Fruit fly (Drosophila melanogaster) whole organism: ENCODE data around the gene Hsp27.

Experiments used
- CG8478 ChIP-seq: fragments of >200 bp; optimal IDR thresholded peaks from 2 replicates; lab custom pipeline; 2018; ENCODE audit warnings: inconsistent platforms
- EcR ChIP-seq, 2 experiments: fragments of >200 bp; optimal IDR thresholded peaks; 2 replicates each; lab custom pipeline; 2017; ENCODE audit warnings: missing biosample characterization in 2 of 2, missing genetic modification characterization in 2 of 2, missing genetic modification reagents in 2 of 2
- pan ChIP-seq: fragments of >200 bp; optimal IDR thresholded peaks from 2 replicates; lab custom pipeline; 2017

DNA sequence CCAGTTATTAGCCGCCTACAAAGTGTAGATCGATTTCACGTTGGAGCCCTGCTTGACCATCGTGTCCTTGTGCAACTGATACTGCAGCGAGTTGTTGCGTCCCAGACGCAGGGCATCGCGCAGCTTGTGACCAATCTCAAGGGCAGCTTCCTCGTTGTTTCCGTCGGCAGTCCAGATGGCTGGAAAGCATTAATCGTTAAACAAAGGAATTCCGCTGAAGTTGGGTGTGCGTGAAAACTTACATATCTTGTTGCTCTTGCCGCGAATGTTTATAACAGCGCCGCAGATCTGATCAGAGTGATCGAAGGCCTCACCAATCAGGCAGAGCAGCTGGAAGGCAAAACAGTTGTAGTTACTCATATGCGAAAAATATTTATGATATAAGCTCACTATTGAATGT, 16.0 kb downstream of the Hsp27 start:
- TF ChIP-seq EcR (GFP tag; optimal IDR thresholded peaks at IDR 0.05; lab: Kevin White, UChicago): no peak
- no peak for TF ChIP-seq CG8478 (lab: Kevin White, UChicago)
- no peak for TF ChIP-seq pan (lab: Kevin White, UChicago)
